Fruit fly (Drosophila melanogaster): ENCODE measurements around the gene Tango6.

dm6 chr2L:19018266-19018665 is 49.4 kb downstream of the Tango6 start:
- TF ChIP-seq CG8478 (optimal IDR thresholded peaks at IDR 0.05) (no peak), CTCF (optimal IDR thresholded peaks at IDR 0.05) (no peak)

Data from S2 (cell line).